Worm (Caenorhabditis elegans) whole organism, young adult: Measurements from ENCODE around the gene set-9.

Experiments
- F10E7.11 ChIP-seq: sonication (generic microtip); optimal IDR thresholded peaks from 2 replicates; lab custom pipeline; 2017; ENCODE audit warnings: mild to moderate bottlenecking, missing genetic modification characterization, moderate library complexity, missing compliant biosample characterization
- F23B12.7 ChIP-seq: sonication (generic microtip); optimal IDR thresholded peaks from 2 replicates; lab custom pipeline; 2017; ENCODE audit warnings: missing genetic modification characterization, mild to moderate bottlenecking, missing compliant biosample characterization, antibody characterized with exemption, moderate library complexity; ENCODE audit not compliant: insufficient read depth
- F33H1.4 ChIP-seq: fragments of 200-800 bp; sonication (Bioruptor generic); IDR thresholded peaks from 2 replicates; pipeline ENCODE4 v1.3.6; 2022; ENCODE audit warnings: missing genetic modification reagents, missing genetic modification characterization, missing compliant biosample characterization
- F39B2.1 ChIP-seq: fragments of 200-800 bp; sonication (Bioruptor generic); IDR thresholded peaks from 2 replicates; pipeline ENCODE4 v1.3.6; 2022; ENCODE audit warnings: missing genetic modification reagents, missing genetic modification characterization, missing compliant biosample characterization
- F49E8.2 ChIP-seq: sonication (generic microtip); optimal IDR thresholded peaks from 3 replicates; lab custom pipeline; 2017; ENCODE audit warnings: missing genetic modification characterization, mild to moderate bottlenecking, missing compliant biosample characterization, antibody characterized with exemption, moderate library complexity; ENCODE audit not compliant: insufficient read depth
- T07F8.4 ChIP-seq: sonication (generic microtip); optimal IDR thresholded peaks from 2 replicates; lab custom pipeline; 2016; ENCODE audit warnings: mild to moderate bottlenecking, missing genetic modification characterization, moderate library complexity, missing compliant biosample characterization
- Y53F4B.3 ChIP-seq: fragments of 200-800 bp; sonication (Bioruptor generic); IDR thresholded peaks from 2 replicates; pipeline ENCODE4 v1.3.6; 2022; ENCODE audit warnings: missing genetic modification reagents, missing genetic modification characterization, missing compliant biosample characterization
- Y95B8A.8 ChIP-seq: fragments of 200-800 bp; sonication (Bioruptor generic); IDR thresholded peaks from 2 replicates; pipeline ENCODE4 v1.3.6; 2022; ENCODE audit warnings: missing genetic modification reagents, missing genetic modification characterization, missing compliant biosample characterization
- akir-1 ChIP-seq: fragments of 200-800 bp; sonication (Bioruptor generic); optimal IDR thresholded peaks from 2 replicates; lab custom pipeline; 2018; ENCODE audit warnings: mild to moderate bottlenecking, missing genetic modification characterization, moderate library complexity, missing compliant biosample characterization
- cebp-1 ChIP-seq, 2 experiments: fragments of 200-800 bp in 1 of 2; sonication (Bioruptor generic) in 1 of 2; sonication (generic microtip) in 1 of 2; IDR thresholded peaks in 1 of 2; optimal IDR thresholded peaks in 1 of 2; 2 replicates each; pipeline versions ENCODE4 v1.3.6 to Lab custom; 2017 to 2022; ENCODE audit warnings: missing compliant biosample characterization in 2 of 2, missing genetic modification characterization in 2 of 2, mild to moderate bottlenecking in 1 of 2, missing genetic modification reagents in 1 of 2, moderate library complexity in 1 of 2
- ceh-40 ChIP-seq: fragments of 200-800 bp; sonication (Bioruptor generic); IDR thresholded peaks from 2 replicates; pipeline ENCODE4 v1.3.6; 2022; ENCODE audit warnings: missing genetic modification characterization, missing compliant biosample characterization
- ceh-58 ChIP-seq: fragments of 200-800 bp; sonication (Bioruptor generic); IDR thresholded peaks from 2 replicates; pipeline ENCODE4 v1.3.6; 2022; ENCODE audit warnings: missing genetic modification characterization, missing compliant biosample characterization
- ceh-91 ChIP-seq: fragments of 200-800 bp; sonication (Bioruptor generic); IDR thresholded peaks from 2 replicates; pipeline ENCODE4 v1.3.6; 2022; ENCODE audit warnings: missing genetic modification reagents, missing genetic modification characterization, missing compliant biosample characterization
- die-1 ChIP-seq: sonication (generic microtip); optimal IDR thresholded peaks from 2 replicates; lab custom pipeline; 2016; ENCODE audit warnings: missing genotype, mild to moderate bottlenecking, missing genetic modification characterization, missing compliant biosample characterization
- dox-1 ChIP-seq: fragments of 200-800 bp; sonication (Bioruptor generic); IDR thresholded peaks from 2 replicates; pipeline ENCODE4 v1.3.6; 2022; ENCODE audit warnings: missing genetic modification reagents, missing genetic modification characterization, missing compliant biosample characterization
- dpl-1 ChIP-seq: fragments of 150-350 bp; optimal IDR thresholded peaks from 2 replicates; lab custom pipeline; 2014; ENCODE audit warnings: missing biosample characterization, missing genetic modification reagents, missing genetic modification characterization
- efl-1 ChIP-seq: fragments of 150-350 bp; optimal IDR thresholded peaks from 2 replicates; lab custom pipeline; 2014; ENCODE audit warnings: missing biosample characterization, missing genetic modification reagents, missing genetic modification characterization
- egrh-3 ChIP-seq: fragments of 200-800 bp; sonication (Bioruptor generic); IDR thresholded peaks from 2 replicates; pipeline ENCODE4 v1.3.6; 2022; ENCODE audit warnings: missing genetic modification reagents, missing genetic modification characterization, missing compliant biosample characterization
- hlh-26 ChIP-seq: fragments of 200-800 bp; sonication (Bioruptor generic); conservative IDR thresholded peaks from 2 replicates; pipeline ENCODE4 v1.3.6; 2022; ENCODE audit warnings: missing genetic modification reagents, missing genetic modification characterization, missing compliant biosample characterization
- hsf-1 ChIP-seq: fragments of 200-800 bp; sonication (Bioruptor generic); IDR thresholded peaks from 2 replicates; pipeline ENCODE4 v1.3.6; 2022; ENCODE audit warnings: missing genetic modification reagents, missing genetic modification characterization, missing compliant biosample characterization
- lin-54 ChIP-seq: fragments of 200-800 bp; sonication (Bioruptor generic); optimal IDR thresholded peaks from 2 replicates; lab custom pipeline; 2018; ENCODE audit warnings: mild to moderate bottlenecking, missing genetic modification characterization, missing compliant biosample characterization
- lsl-1 ChIP-seq: fragments of 200-800 bp; sonication (Bioruptor generic); optimal IDR thresholded peaks from 2 replicates; lab custom pipeline; 2018; ENCODE audit warnings: mild to moderate bottlenecking, missing genetic modification characterization, moderate library complexity, missing compliant biosample characterization
- madf-6 ChIP-seq: fragments of 200-800 bp; sonication (Bioruptor generic); IDR thresholded peaks from 2 replicates; pipeline ENCODE4 v1.3.6; 2022; ENCODE audit warnings: missing genetic modification reagents, missing genetic modification characterization, missing compliant biosample characterization
- madf-8 ChIP-seq: fragments of 200-800 bp; sonication (Bioruptor generic); conservative IDR thresholded peaks from 2 replicates; pipeline ENCODE4 v1.3.6; 2022; ENCODE audit warnings: missing genetic modification reagents, missing genetic modification characterization, missing compliant biosample characterization
- mel-28 ChIP-seq: sonication (generic microtip); optimal IDR thresholded peaks from 2 replicates; lab custom pipeline; 2016; ENCODE audit warnings: borderline replicate concordance, mild to moderate bottlenecking, missing genetic modification characterization, missing compliant biosample characterization
- nfyb-1 ChIP-seq: fragments of 200-800 bp; sonication (Bioruptor generic); IDR thresholded peaks from 2 replicates; pipeline ENCODE4 v1.3.6; 2022; ENCODE audit warnings: missing genetic modification reagents, missing genetic modification characterization, missing compliant biosample characterization
- nhr-179 ChIP-seq: sonication (generic microtip); optimal IDR thresholded peaks from 2 replicates; lab custom pipeline; 2016; ENCODE audit warnings: mild to moderate bottlenecking, missing genetic modification characterization, missing compliant biosample characterization
- nhr-27 ChIP-seq: fragments of 200-800 bp; sonication (Bioruptor generic); optimal IDR thresholded peaks from 2 replicates; lab custom pipeline; 2018; ENCODE audit warnings: mild to moderate bottlenecking, missing genetic modification characterization, moderate library complexity, missing compliant biosample characterization
- nhr-80 ChIP-seq: sonication (generic microtip); optimal IDR thresholded peaks from 2 replicates; lab custom pipeline; 2016; ENCODE audit warnings: missing genetic modification characterization, missing compliant biosample characterization
- pbrm-1 ChIP-seq: fragments of 200-800 bp; sonication (Bioruptor generic); IDR thresholded peaks from 2 replicates; pipeline ENCODE4 v1.3.6; 2022; ENCODE audit warnings: missing genetic modification reagents, missing genetic modification characterization, missing compliant biosample characterization
- sdz-38 ChIP-seq: sonication (generic microtip); optimal IDR thresholded peaks from 2 replicates; lab custom pipeline; 2016; ENCODE audit warnings: missing genotype, missing genetic modification characterization, missing compliant biosample characterization
- snpc-1.1 ChIP-seq: sonication (generic microtip); optimal IDR thresholded peaks from 2 replicates; lab custom pipeline; 2017; ENCODE audit warnings: missing genetic modification characterization, mild to moderate bottlenecking, missing compliant biosample characterization, antibody characterized with exemption, moderate library complexity, missing genotype, missing genetic modification reagents; ENCODE audit not compliant: insufficient read depth
- somi-1 ChIP-seq: fragments of 200-800 bp; sonication (Bioruptor generic); optimal IDR thresholded peaks from 2 replicates; lab custom pipeline; 2018; ENCODE audit warnings: mild to moderate bottlenecking, missing genetic modification characterization, missing compliant biosample characterization
- sptf-2 ChIP-seq: fragments of 200-800 bp; sonication (Bioruptor generic); optimal IDR thresholded peaks from 2 replicates; lab custom pipeline; 2018; ENCODE audit warnings: mild to moderate bottlenecking, missing genetic modification characterization, missing compliant biosample characterization
- zim-3 ChIP-seq: sonication (generic microtip); optimal IDR thresholded peaks from 2 replicates; lab custom pipeline; 2017; ENCODE audit warnings: mild to moderate bottlenecking, missing genetic modification characterization, moderate library complexity, missing compliant biosample characterization
- ztf-28 ChIP-seq: fragments of 200-800 bp; sonication (Bioruptor generic); IDR thresholded peaks from 2 replicates; pipeline ENCODE4 v1.3.6; 2022; ENCODE audit warnings: missing genetic modification reagents, missing genetic modification characterization, missing compliant biosample characterization

set-9 gene

ce11 chrIV:4307227-4307946, at the start of gene set-9:
TSS of gene set-9 (plus strand) at chrIV:4307896.
- TF ChIP-seq cebp-1 (GFP tag; IDR thresholded peaks at IDR 0.05; lab: Robert Waterston, UW): no peak
- peak; percentile 6 for TF ChIP-seq cebp-1 (tag; optimal IDR thresholded peaks at IDR 0.05; lab: Kevin White, UChicago)
- peak; percentile 92 for TF ChIP-seq hsf-1 (GFP tag; lab: Robert Waterston, UW)
- peak; percentile 39; the same call in 1 of the 2 replicates for TF ChIP-seq madf-8 (GFP tag; lab: Robert Waterston, UW)
- peak; percentile 8 for TF ChIP-seq dpl-1 (GFP tag; lab: Kevin White, UChicago)
- no peak for TF ChIP-seq Y95B8A.8
- TF ChIP-seq F49E8.2 (tag; lab: Kevin White, UChicago): peak; percentile 60
- TF ChIP-seq sdz-38 (tag; lab: Kevin White, UChicago): no peak
- TF ChIP-seq F33H1.4: 0 out of 2 replicates have a peak, but pooled peaks have one; percentile 24
- TF ChIP-seq nfyb-1 (GFP tag; lab: Robert Waterston, UW): no peak
- no peak for TF ChIP-seq nhr-27 (tag; lab: Kevin White, UChicago)
- TF ChIP-seq F23B12.7 (tag; lab: Kevin White, UChicago): no peak
- TF ChIP-seq Y53F4B.3: no peak
- no peak for TF ChIP-seq hlh-26
- no peak for TF ChIP-seq ceh-58 (GFP tag; lab: Robert Waterston, UW)
- peak; percentile 57 for TF ChIP-seq madf-6
- TF ChIP-seq egrh-3 (GFP tag; lab: Robert Waterston, UW): no peak
- no peak for TF ChIP-seq F39B2.1 (GFP tag; lab: Robert Waterston, UW)
- TF ChIP-seq efl-1 (GFP tag; lab: Kevin White, UChicago): peak; percentile 73
- TF ChIP-seq lsl-1: peak; percentile 85
- TF ChIP-seq F10E7.11 (tag; lab: Kevin White, UChicago): no peak
- peak; percentile 15 for TF ChIP-seq lin-54 (GFP tag; lab: Kevin White, UChicago)
- TF ChIP-seq pbrm-1 (GFP tag; lab: Robert Waterston, UW): 0 out of 2 replicates have a peak, but pooled peaks have one; percentile 13
- peak; percentile 4 for TF ChIP-seq snpc-1.1 (tag; lab: Kevin White, UChicago)
- TF ChIP-seq ztf-28 (GFP tag; lab: Robert Waterston, UW): no peak

DNA sequence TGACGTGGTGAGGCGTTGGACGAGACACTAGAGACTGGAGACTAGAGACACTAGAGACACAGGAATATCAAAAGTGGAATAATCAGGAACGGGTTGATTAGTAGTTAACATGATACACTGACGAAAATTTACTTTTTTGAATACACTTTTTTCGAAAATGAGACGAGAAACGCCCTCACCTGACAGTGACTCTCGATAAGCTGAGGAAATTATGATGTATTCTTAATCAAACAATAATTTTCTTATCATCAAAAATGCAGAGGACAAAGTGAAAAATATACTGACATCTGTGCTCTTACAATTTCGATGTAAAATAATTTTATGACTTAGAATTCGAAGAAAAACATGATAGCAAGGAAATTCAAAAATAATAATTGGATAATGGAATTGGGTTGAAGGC, 48.3 kb upstream of the set-9 start:
- TF ChIP-seq dox-1: 0 out of 2 replicates have a peak, but pooled peaks have one; percentile 40
- peak; percentile 45 for TF ChIP-seq nhr-80
- TF ChIP-seq zim-3 (tag; lab: Kevin White, UChicago): no peak
- TF ChIP-seq T07F8.4 (tag; lab: Kevin White, UChicago): no peak

ce11 chrIV:4262993-4263392, 44.7 kb upstream of the set-9 start, which contains the start of gene col-33:
TSS of gene col-33 (plus strand) at chrIV:4263293.
- TF ChIP-seq ceh-91: no peak
- TF ChIP-seq akir-1 (GFP tag; lab: Kevin White, UChicago): no peak
- no peak for TF ChIP-seq sptf-2 (GFP tag; lab: Kevin White, UChicago)
- TF ChIP-seq somi-1 (GFP tag; lab: Kevin White, UChicago): no peak
- no peak for TF ChIP-seq nhr-179 (tag; lab: Kevin White, UChicago)
- TF ChIP-seq nhr-27 (tag; lab: Kevin White, UChicago): no peak
- TF ChIP-seq ceh-40: no peak
- no peak for TF ChIP-seq mel-28 (tag; lab: Kevin White, UChicago)
- TF ChIP-seq die-1 (tag; lab: Kevin White, UChicago): no peak
